Worm (Caenorhabditis elegans) whole organism, L4 larva: ENCODE measurements around the gene spe-10.

Source experiments
- aly-2 ChIP-seq: sonication (generic microtip); optimal IDR thresholded peaks from 2 replicates; lab custom pipeline; 2018; ENCODE audit warnings: missing biosample characterization, missing genetic modification characterization
- unc-130 ChIP-seq: sonication (generic microtip); optimal IDR thresholded peaks from 2 replicates; lab custom pipeline; 2016; ENCODE audit warnings: missing genetic modification reagents, missing genetic modification characterization, missing compliant biosample characterization
- zip-2 ChIP-seq: fragments of 150-350 bp; optimal IDR thresholded peaks from 2 replicates; lab custom pipeline; 2014; ENCODE audit warnings: missing biosample characterization, missing genetic modification characterization

DNA sequence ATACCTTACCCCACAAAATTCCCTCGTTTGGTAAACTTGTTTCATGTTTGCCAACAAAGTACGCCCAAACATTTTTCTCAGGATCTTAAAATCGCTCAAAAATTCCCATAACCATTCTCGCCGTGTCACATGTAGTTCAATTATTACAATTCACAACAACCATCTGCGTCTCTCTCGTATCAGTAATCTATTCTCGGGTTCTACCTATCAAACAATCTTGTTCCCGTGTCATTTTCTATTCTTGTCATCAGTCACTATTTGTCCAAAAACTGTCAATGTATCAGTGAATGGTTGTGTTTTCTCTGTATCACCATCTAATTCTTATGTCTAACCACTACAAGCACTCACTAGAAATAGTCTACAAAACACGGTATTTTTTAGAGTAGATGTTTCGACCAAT is 12.9 kb upstream of the spe-10 start:
- TF ChIP-seq unc-130, result no peak
- no peak for TF ChIP-seq zip-2 (tag; lab: Kevin White, UChicago)
- no peak for TF ChIP-seq aly-2 (tag; lab: Kevin White, UChicago)
